Worm (Caenorhabditis elegans) whole organism, mixed stage, embryonic: ENCODE results near the gene F59E11.7.

Experiments
- elt-3 ChIP-seq: fragments of 150-350 bp; optimal IDR thresholded peaks from 2 replicates; lab custom pipeline; 2014; ENCODE audit warnings: missing biosample characterization, missing genetic modification characterization
- unc-62 ChIP-seq: fragments of 150-350 bp; optimal IDR thresholded peaks from 2 replicates; lab custom pipeline; 2014; ENCODE audit warnings: missing biosample characterization, missing genetic modification reagents, missing genetic modification characterization

- TF ChIP-seq elt-3 (no peak), unc-62 (GFP tag; lab: Kevin White, UChicago) (no peak)
Measured at ce11 chrV:8991679-8992078, 1.6 kb downstream of the F59E11.7 start, which contains the start of gene F59E11.6.
